Worm (Caenorhabditis elegans) whole organism, midembryonic: ENCODE data around the gene Y39A1A.20.

Experiments used
- T22C8.4 ChIP-seq: fragments of 200-800 bp; sonication (Bioruptor generic); IDR thresholded peaks from 2 replicates; pipeline ENCODE4 v1.3.6; 2022; ENCODE audit warnings: missing genetic modification characterization, missing compliant biosample characterization
- cog-1 ChIP-seq: sonication (generic microtip); optimal IDR thresholded peaks from 2 replicates; lab custom pipeline; 2016; ENCODE audit warnings: missing genetic modification characterization, missing compliant biosample characterization
- flt-1 ChIP-seq: fragments of 200-800 bp; sonication (Bioruptor generic); IDR thresholded peaks from 2 replicates; pipeline ENCODE4 v1.3.6; 2022; ENCODE audit warnings: missing genetic modification characterization, missing compliant biosample characterization
- klf-2 ChIP-seq: fragments of 200-800 bp; sonication (Bioruptor generic); conservative IDR thresholded peaks from 2 replicates; pipeline ENCODE4 v1.3.6; 2022; ENCODE audit warnings: missing genetic modification reagents, missing genetic modification characterization, missing compliant biosample characterization
- med-1 ChIP-seq: sonication (generic microtip); optimal IDR thresholded peaks from 2 replicates; lab custom pipeline; 2017; ENCODE audit warnings: missing genetic modification characterization, mild to moderate bottlenecking, missing compliant biosample characterization, antibody characterized with exemption, missing genetic modification reagents; ENCODE audit not compliant: insufficient read depth
- ref-1 ChIP-seq: fragments of 200-800 bp; sonication (Bioruptor generic); conservative IDR thresholded peaks from 2 replicates; pipeline ENCODE4 v1.3.6; 2022; ENCODE audit warnings: missing genetic modification reagents, missing genetic modification characterization, missing compliant biosample characterization
- tab-1 ChIP-seq: fragments of 200-800 bp; sonication (Bioruptor generic); IDR thresholded peaks from 2 replicates; pipeline ENCODE4 v1.3.6; 2022; ENCODE audit warnings: missing genetic modification characterization, missing compliant biosample characterization
- ztf-23 ChIP-seq: fragments of 200-800 bp; sonication (Bioruptor generic); IDR thresholded peaks from 2 replicates; pipeline ENCODE4 v1.3.6; 2022; ENCODE audit warnings: missing genetic modification reagents, missing genetic modification characterization, missing compliant biosample characterization

ce11 chrIII:10691019-10691418 lies 9.3 kb downstream of the Y39A1A.20 start, which contains the start of gene Y39A1A.17:
- TF ChIP-seq klf-2 (GFP tag; lab: Robert Waterston, UW), result no peak
- no peak for TF ChIP-seq ref-1
- TF ChIP-seq cog-1 (tag; lab: Kevin White, UChicago), result no peak
- TF ChIP-seq med-1 (GFP tag; lab: Kevin White, UChicago), result no peak
- no peak for TF ChIP-seq flt-1 (GFP tag; lab: Robert Waterston, UW)
- no peak for TF ChIP-seq T22C8.4 (GFP tag; lab: Robert Waterston, UW)
- TF ChIP-seq ztf-23 (GFP tag; lab: Robert Waterston, UW), result no peak
- TF ChIP-seq tab-1, result no peak
